Worm (Caenorhabditis elegans) whole organism, young adult: ENCODE results near the gene H12D21.10.

ENCODE experiments used
- B0019.2 ChIP-seq: fragments of 200-800 bp; sonication (Bioruptor generic); conservative IDR thresholded peaks from 2 replicates; pipeline ENCODE4 v1.3.6; 2022; ENCODE audit warnings: missing genetic modification reagents, missing genetic modification characterization, missing compliant biosample characterization
- C06A6.2 ChIP-seq: fragments of 200-800 bp; sonication (Bioruptor generic); conservative IDR thresholded peaks from 2 replicates; pipeline ENCODE4 v1.3.6; 2022; ENCODE audit warnings: missing genetic modification characterization, missing compliant biosample characterization
- F37B4.10 ChIP-seq: fragments of 200-800 bp; sonication (Bioruptor generic); IDR thresholded peaks from 2 replicates; pipeline ENCODE4 v1.3.6; 2022; ENCODE audit warnings: missing genetic modification characterization, missing compliant biosample characterization
- F55B11.4 ChIP-seq: sonication (generic microtip); optimal IDR thresholded peaks from 2 replicates; lab custom pipeline; 2016; ENCODE audit warnings: missing compliant biosample characterization, missing genetic modification characterization, borderline replicate concordance; ENCODE audit not compliant: insufficient read depth
- F57A8.1 ChIP-seq: fragments of 200-800 bp; sonication (Bioruptor generic); optimal IDR thresholded peaks from 2 replicates; lab custom pipeline; 2018; ENCODE audit warnings: mild to moderate bottlenecking, missing genetic modification characterization, moderate library complexity, missing compliant biosample characterization
- F57C9.4 ChIP-seq: sonication (generic microtip); optimal IDR thresholded peaks from 2 replicates; lab custom pipeline; 2017; ENCODE audit warnings: mild to moderate bottlenecking, missing genetic modification characterization, missing compliant biosample characterization
- Y53G8AR.9 ChIP-seq: fragments of 200-800 bp; sonication (Bioruptor generic); conservative IDR thresholded peaks from 2 replicates; pipeline ENCODE4 v1.3.6; 2022; ENCODE audit warnings: missing genetic modification reagents, missing genetic modification characterization, missing compliant biosample characterization
- Y67H2A.10 ChIP-seq: fragments of 200-800 bp; sonication (Bioruptor generic); conservative IDR thresholded peaks from 2 replicates; pipeline ENCODE4 v1.3.6; 2022; ENCODE audit warnings: missing genetic modification reagents, missing genetic modification characterization, missing compliant biosample characterization
- Y79H2A.3 ChIP-seq: fragments of 200-800 bp; sonication (Bioruptor generic); conservative IDR thresholded peaks from 2 replicates; pipeline ENCODE4 v1.3.6; 2022; ENCODE audit warnings: missing genetic modification reagents, missing genetic modification characterization, missing compliant biosample characterization
- ZK185.1 ChIP-seq: sonication (generic microtip); optimal IDR thresholded peaks from 2 replicates; lab custom pipeline; 2016; ENCODE audit warnings: mild to moderate bottlenecking, missing genetic modification characterization, missing compliant biosample characterization; ENCODE audit not compliant: poor library complexity, severe bottlenecking
- attf-3 ChIP-seq: fragments of 200-800 bp; sonication (Bioruptor generic); conservative IDR thresholded peaks from 2 replicates; pipeline ENCODE4 v1.3.6; 2022; ENCODE audit warnings: missing genetic modification reagents, missing genetic modification characterization, missing compliant biosample characterization
- bed-2 ChIP-seq: fragments of 200-800 bp; sonication (Bioruptor generic); IDR thresholded peaks from 2 replicates; pipeline ENCODE4 v1.3.6; 2022; ENCODE audit warnings: missing genetic modification reagents, missing genetic modification characterization, missing compliant biosample characterization
- ccch-3 ChIP-seq: fragments of 200-800 bp; sonication (Bioruptor generic); optimal IDR thresholded peaks from 2 replicates; lab custom pipeline; 2018; ENCODE audit warnings: mild to moderate bottlenecking, missing genetic modification characterization, missing compliant biosample characterization
- efl-1 ChIP-seq: fragments of 150-350 bp; optimal IDR thresholded peaks from 2 replicates; lab custom pipeline; 2014; ENCODE audit warnings: missing biosample characterization, missing genetic modification reagents, missing genetic modification characterization
- gei-17 ChIP-seq: fragments of 200-800 bp; sonication (Bioruptor generic); optimal IDR thresholded peaks from 2 replicates; lab custom pipeline; 2018; ENCODE audit warnings: mild to moderate bottlenecking, missing genetic modification characterization, missing compliant biosample characterization
- him-1 ChIP-seq: sonication (generic microtip); optimal IDR thresholded peaks from 2 replicates; lab custom pipeline; 2016; ENCODE audit warnings: missing genotype, missing genetic modification reagents, missing genetic modification characterization, missing compliant biosample characterization
- hlh-12 ChIP-seq: sonication (generic microtip); optimal IDR thresholded peaks from 2 replicates; lab custom pipeline; 2016; ENCODE audit warnings: missing genetic modification characterization, missing compliant biosample characterization
- let-607 ChIP-seq, 2 experiments: fragments of 200-800 bp in 1 of 2; sonication (Bioruptor generic) in 1 of 2; sonication (generic microtip) in 1 of 2; optimal IDR thresholded peaks; 2 replicates each; lab custom pipeline; 2016 to 2018; ENCODE audit warnings: mild to moderate bottlenecking in 2 of 2, missing compliant biosample characterization in 2 of 2, missing genetic modification characterization in 2 of 2, moderate library complexity in 2 of 2, missing genotype in 1 of 2
- lsy-27 ChIP-seq: sonication (generic microtip); optimal IDR thresholded peaks from 2 replicates; lab custom pipeline; 2017; ENCODE audit warnings: missing genetic modification characterization, mild to moderate bottlenecking, missing compliant biosample characterization, antibody characterized with exemption, missing genotype, borderline replicate concordance; ENCODE audit not compliant: insufficient read depth
- madf-6 ChIP-seq: fragments of 200-800 bp; sonication (Bioruptor generic); IDR thresholded peaks from 2 replicates; pipeline ENCODE4 v1.3.6; 2022; ENCODE audit warnings: missing genetic modification reagents, missing genetic modification characterization, missing compliant biosample characterization
- madf-8 ChIP-seq: fragments of 200-800 bp; sonication (Bioruptor generic); conservative IDR thresholded peaks from 2 replicates; pipeline ENCODE4 v1.3.6; 2022; ENCODE audit warnings: missing genetic modification reagents, missing genetic modification characterization, missing compliant biosample characterization
- mcd-1 ChIP-seq: fragments of 200-800 bp; sonication (Bioruptor generic); IDR thresholded peaks from 2 replicates; pipeline ENCODE4 v1.3.6; 2022; ENCODE audit warnings: missing genetic modification reagents, missing genetic modification characterization, missing compliant biosample characterization
- mes-4 ChIP-seq: sonication (generic microtip); optimal IDR thresholded peaks from 2 replicates; lab custom pipeline; 2016; ENCODE audit warnings: missing genotype, missing genetic modification characterization, missing compliant biosample characterization
- nfya-1 ChIP-seq: sonication (generic microtip); optimal IDR thresholded peaks from 2 replicates; lab custom pipeline; 2017; ENCODE audit warnings: antibody characterized with exemption, missing compliant biosample characterization, missing genetic modification characterization, borderline replicate concordance; ENCODE audit not compliant: insufficient read depth
- nfya-2 ChIP-seq: fragments of 200-800 bp; sonication (Bioruptor generic); IDR thresholded peaks from 2 replicates; pipeline ENCODE4 v1.3.6; 2022; ENCODE audit warnings: missing genetic modification reagents, missing genetic modification characterization, missing compliant biosample characterization
- nfyb-1 ChIP-seq: fragments of 200-800 bp; sonication (Bioruptor generic); IDR thresholded peaks from 2 replicates; pipeline ENCODE4 v1.3.6; 2022; ENCODE audit warnings: missing genetic modification reagents, missing genetic modification characterization, missing compliant biosample characterization
- nhr-120 ChIP-seq: fragments of 200-800 bp; sonication (Bioruptor generic); IDR thresholded peaks from 2 replicates; pipeline ENCODE4 v1.3.6; 2022; ENCODE audit warnings: missing genetic modification characterization, missing compliant biosample characterization
- nhr-179 ChIP-seq: sonication (generic microtip); optimal IDR thresholded peaks from 2 replicates; lab custom pipeline; 2016; ENCODE audit warnings: mild to moderate bottlenecking, missing genetic modification characterization, missing compliant biosample characterization
- nhr-27 ChIP-seq: fragments of 200-800 bp; sonication (Bioruptor generic); optimal IDR thresholded peaks from 2 replicates; lab custom pipeline; 2018; ENCODE audit warnings: mild to moderate bottlenecking, missing genetic modification characterization, moderate library complexity, missing compliant biosample characterization
- nhr-90 ChIP-seq: sonication (generic microtip); optimal IDR thresholded peaks from 2 replicates; lab custom pipeline; 2016; ENCODE audit warnings: missing genotype, mild to moderate bottlenecking, missing genetic modification characterization, missing compliant biosample characterization
- pbrm-1 ChIP-seq: fragments of 200-800 bp; sonication (Bioruptor generic); IDR thresholded peaks from 2 replicates; pipeline ENCODE4 v1.3.6; 2022; ENCODE audit warnings: missing genetic modification reagents, missing genetic modification characterization, missing compliant biosample characterization
- repo-1 ChIP-seq: sonication (generic microtip); optimal IDR thresholded peaks from 2 replicates; lab custom pipeline; 2017; ENCODE audit warnings: mild to moderate bottlenecking, missing genetic modification characterization, missing compliant biosample characterization
- rpc-1 ChIP-seq, 2 experiments: fragments of 150-350 bp in 1 of 2; sonication (generic microtip) in 1 of 2; optimal IDR thresholded peaks; 2 replicates each; lab custom pipeline; 2014 to 2018; ENCODE audit warnings: missing biosample characterization in 1 of 2, missing genetic modification characterization in 1 of 2, missing genetic modification reagents in 1 of 2, missing genotype in 1 of 2
- snpc-1.3 ChIP-seq: sonication (generic microtip); optimal IDR thresholded peaks from 2 replicates; lab custom pipeline; 2017; ENCODE audit warnings: missing genetic modification characterization, mild to moderate bottlenecking, missing compliant biosample characterization, antibody characterized with exemption, moderate library complexity, missing genotype, missing genetic modification reagents; ENCODE audit not compliant: insufficient read depth
- snpc-3.4 ChIP-seq: sonication (generic microtip); optimal IDR thresholded peaks from 2 replicates; lab custom pipeline; 2017; ENCODE audit warnings: missing genetic modification characterization, mild to moderate bottlenecking, missing compliant biosample characterization, antibody characterized with exemption, moderate library complexity, missing genotype, missing genetic modification reagents
- tlf-1 ChIP-seq: fragments of 200-800 bp; sonication (Bioruptor generic); optimal IDR thresholded peaks from 2 replicates; lab custom pipeline; 2018; ENCODE audit warnings: mild to moderate bottlenecking, missing genetic modification characterization, missing compliant biosample characterization
- zfh-2 ChIP-seq: fragments of 200-800 bp; sonication (Bioruptor generic); conservative IDR thresholded peaks from 2 replicates; pipeline ENCODE4 v1.3.6; 2022; ENCODE audit warnings: missing genetic modification reagents, missing genetic modification characterization, missing compliant biosample characterization
- ztf-18 ChIP-seq: sonication (generic microtip); optimal IDR thresholded peaks from 2 replicates; lab custom pipeline; 2016; ENCODE audit warnings: missing genotype, mild to moderate bottlenecking, missing genetic modification characterization, missing compliant biosample characterization
- ztf-25 ChIP-seq: fragments of 200-800 bp; sonication (Bioruptor generic); IDR thresholded peaks from 2 replicates; pipeline ENCODE4 v1.3.6; 2022; ENCODE audit warnings: missing genetic modification reagents, missing genetic modification characterization, missing compliant biosample characterization
- ztf-6 ChIP-seq: fragments of 200-800 bp; sonication (Bioruptor generic); IDR thresholded peaks from 2 replicates; pipeline ENCODE4 v1.3.6; 2022; ENCODE audit warnings: missing genetic modification reagents, missing genetic modification characterization, missing compliant biosample characterization

The H12D21.10 gene

ce11 chrV:14855626-14856025 lies 44.0 kb upstream of the H12D21.10 start (continued):
- TF ChIP-seq B0019.2 (GFP tag; lab: Robert Waterston, UW) (no peak), nhr-120 (GFP tag; lab: Robert Waterston, UW) (no peak), snpc-3.4 (tag; lab: Kevin White, UChicago) (peak; percentile 79), tlf-1 (GFP tag; lab: Kevin White, UChicago) (no peak), nfyb-1 (GFP tag; lab: Robert Waterston, UW) (peak; percentile 38; the same call in 1 of the 2 replicates), zfh-2 (GFP tag; lab: Robert Waterston, UW) (no peak), efl-1 (GFP tag; lab: Kevin White, UChicago) (no peak), repo-1 (tag; lab: Kevin White, UChicago) (no peak), ztf-25 (GFP tag; lab: Robert Waterston, UW) (0 out of 2 replicates have a peak, but pooled peaks have one; percentile 54)

DNA sequence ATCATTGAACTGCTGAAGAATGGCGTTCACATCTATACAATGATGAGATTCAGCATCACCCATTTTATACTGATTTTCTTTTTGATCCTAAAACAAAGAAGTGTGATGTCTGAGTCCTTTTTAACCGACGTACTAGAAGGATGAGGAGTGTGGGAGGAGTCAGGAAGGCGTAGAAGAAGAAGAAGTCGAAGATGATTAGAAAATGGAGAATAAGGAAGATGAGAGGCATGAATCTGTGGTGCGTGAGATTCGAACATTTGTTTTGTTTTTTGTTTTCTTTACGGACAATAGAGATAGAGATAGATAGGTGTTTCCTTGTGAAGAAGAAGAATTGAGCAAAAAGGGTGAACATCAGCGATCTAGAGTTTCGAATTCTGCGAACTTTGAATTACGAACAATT lies 41.1 kb upstream of the H12D21.10 start, which contains the start of gene npr-13:
npr-13 (minus strand) TSS at position 101 of the 400 bp plus-strand sequence.
- no peak for TF ChIP-seq madf-8 (GFP tag; lab: Robert Waterston, UW)
- no peak for TF ChIP-seq Y79H2A.3 (GFP tag; lab: Robert Waterston, UW)
- TF ChIP-seq nfya-2 (GFP tag; lab: Robert Waterston, UW), result no peak
- no peak for TF ChIP-seq C06A6.2
- TF ChIP-seq Y67H2A.10 (GFP tag; lab: Robert Waterston, UW), result no peak
- TF ChIP-seq attf-3 (GFP tag; lab: Robert Waterston, UW), result no peak
- no peak for TF ChIP-seq hlh-12 (tag; lab: Kevin White, UChicago)
- TF ChIP-seq ZK185.1 (tag; lab: Kevin White, UChicago), result no peak
- TF ChIP-seq madf-6, result no peak
- no peak for TF ChIP-seq ztf-6
- no peak for TF ChIP-seq pbrm-1 (GFP tag; lab: Robert Waterston, UW)
- no peak for TF ChIP-seq nfya-1 (tag; lab: Kevin White, UChicago)
- no peak for TF ChIP-seq nhr-90
- no peak for TF ChIP-seq F57A8.1
- no peak for TF ChIP-seq snpc-1.3 (tag; lab: Kevin White, UChicago)
- no peak for TF ChIP-seq mes-4 (tag; lab: Kevin White, UChicago)
- TF ChIP-seq F37B4.10 (GFP tag; lab: Robert Waterston, UW), result no peak
- TF ChIP-seq rpc-1 (optimal IDR thresholded peaks at IDR 0.05; lab: Kevin White, UChicago), result no peak
- TF ChIP-seq rpc-1 (tag; optimal IDR thresholded peaks at IDR 0.05; lab: Kevin White, UChicago), result no peak
- TF ChIP-seq, all 124 proteins: peak for 0

ce11 chrV:14859380-14859779 lies 40.2 kb upstream of the H12D21.10 start:
- TF ChIP-seq mcd-1 (GFP tag; lab: Robert Waterston, UW) (no peak), let-607 (tag; optimal IDR thresholded peaks at IDR 0.05; lab: Kevin White, UChicago) (no peak), madf-8 (GFP tag; lab: Robert Waterston, UW) (no peak), bed-2 (GFP tag; lab: Robert Waterston, UW) (no peak), gei-17 (no peak), ccch-3 (GFP tag; lab: Kevin White, UChicago) (no peak), nhr-27 (tag; lab: Kevin White, UChicago) (no peak), him-1 (no peak), F55B11.4 (tag; lab: Kevin White, UChicago) (no peak), F57C9.4 (tag; lab: Kevin White, UChicago) (no peak), B0019.2 (GFP tag; lab: Robert Waterston, UW) (no peak), ztf-25 (GFP tag; lab: Robert Waterston, UW) (no peak), ztf-6 (no peak), ztf-18 (tag; lab: Kevin White, UChicago) (no peak), Y53G8AR.9 (GFP tag; lab: Robert Waterston, UW) (no peak), lsy-27 (tag; lab: Kevin White, UChicago) (no peak), nhr-179 (tag; lab: Kevin White, UChicago) (no peak)
